Fruit fly (Drosophila melanogaster) whole organism, embryonic: ENCODE measurements around the gene Exn.

Experiments used
- Awh ChIP-seq: fragments of 200-800 bp; sonication (Bioruptor generic); IDR thresholded peaks from 2 replicates; pipeline ENCODE4, ENCODE4 v1.3.6; 2022; ENCODE audit warnings: missing biosample characterization, missing genetic modification characterization
- BtbVII ChIP-seq: fragments of 200-800 bp; sonication (Bioruptor generic); optimal IDR thresholded peaks from 3 replicates; lab custom pipeline; 2017; ENCODE audit warnings: missing biosample characterization, mild to moderate bottlenecking, missing genetic modification characterization
- Bteb2 ChIP-seq: fragments of 200-800 bp; sonication (Bioruptor generic); optimal IDR thresholded peaks from 2 replicates; lab custom pipeline; 2016; ENCODE audit warnings: missing biosample characterization, missing genetic modification characterization
- C15 ChIP-seq: fragments of 200-800 bp; sonication (Bioruptor generic); IDR thresholded peaks from 3 replicates; pipeline ENCODE4 v1.3.6; 2022; ENCODE audit warnings: missing biosample characterization, missing genetic modification characterization
- CG10321 ChIP-seq: fragments of 200-800 bp; sonication (Bioruptor generic); IDR thresholded peaks from 2 replicates; pipeline ENCODE4 v1.3.6; 2022; ENCODE audit warnings: missing biosample characterization, missing genetic modification characterization
- CG10366 ChIP-seq: fragments of 200-800 bp; sonication (Bioruptor generic); IDR thresholded peaks from 2 replicates; pipeline ENCODE4 v1.3.6; 2022; ENCODE audit warnings: missing biosample characterization, missing genetic modification characterization
- CG10431 ChIP-seq: fragments of 200-800 bp; sonication (Bioruptor generic); optimal IDR thresholded peaks from 3 replicates; lab custom pipeline; 2018; ENCODE audit warnings: missing biosample characterization, mild to moderate bottlenecking, missing genetic modification characterization
- CG11723 ChIP-seq: fragments of 200-800 bp; sonication (Bioruptor generic); optimal IDR thresholded peaks from 2 replicates; lab custom pipeline; 2017; ENCODE audit warnings: missing biosample characterization, mild to moderate bottlenecking, missing genetic modification characterization
- CG14014 ChIP-seq: fragments of 200-800 bp; sonication (Bioruptor generic); IDR thresholded peaks from 2 replicates; pipeline ENCODE4 v1.3.6; 2022; ENCODE audit warnings: missing biosample characterization, missing genetic modification characterization
- CG15269 ChIP-seq: fragments of 200-800 bp; sonication (Bioruptor generic); optimal IDR thresholded peaks from 2 replicates; lab custom pipeline; 2018; ENCODE audit warnings: missing biosample characterization, mild to moderate bottlenecking, missing genetic modification characterization, moderate library complexity
- CG16813 ChIP-seq: fragments of 200-800 bp; sonication (Bioruptor generic); IDR thresholded peaks from 3 replicates; pipeline ENCODE4 v1.3.6; 2022; ENCODE audit warnings: missing biosample characterization, missing genetic modification characterization; ENCODE audit not compliant: partially characterized antibody
- CG17361 ChIP-seq: fragments of 200-800 bp; sonication (Bioruptor generic); IDR thresholded peaks from 3 replicates; pipeline ENCODE4 v1.3.6; 2022; ENCODE audit warnings: missing biosample characterization, missing genetic modification characterization
- CG18262 ChIP-seq: fragments of 200-800 bp; optimal IDR thresholded peaks from 3 replicates; lab custom pipeline; 2019; ENCODE audit warnings: missing biosample characterization, mild to moderate bottlenecking, missing genetic modification characterization, moderate library complexity
- CG1832 ChIP-seq: fragments of 200-800 bp; sonication (Bioruptor generic); optimal IDR thresholded peaks from 2 replicates; lab custom pipeline; 2017; ENCODE audit warnings: missing biosample characterization, mild to moderate bottlenecking, missing genetic modification characterization, inconsistent platforms
- CG2199 ChIP-seq: fragments of 200-800 bp; sonication (Bioruptor generic); IDR thresholded peaks from 3 replicates; pipeline ENCODE4 v1.3.6; 2022; ENCODE audit warnings: missing biosample characterization, missing genetic modification characterization
- CG31224 ChIP-seq: fragments of 200-800 bp; sonication (Bioruptor generic); IDR thresholded peaks from 2 replicates; pipeline ENCODE4 v1.3.6; 2022; ENCODE audit warnings: missing biosample characterization, missing genetic modification characterization
- CG31388 ChIP-seq: fragments of 200-800 bp; sonication (Bioruptor generic); optimal IDR thresholded peaks from 2 replicates; lab custom pipeline; 2016; ENCODE audit warnings: missing biosample characterization, missing genetic modification characterization
- CG32532 ChIP-seq: fragments of 200-800 bp; sonication (Bioruptor generic); IDR thresholded peaks from 2 replicates; pipeline ENCODE4 v1.3.6; 2022; ENCODE audit warnings: missing biosample characterization, missing genetic modification characterization
- CG32767 ChIP-seq: fragments of 200-800 bp; sonication (Bioruptor generic); IDR thresholded peaks from 2 replicates; pipeline ENCODE4 v1.3.6; 2022; ENCODE audit warnings: missing biosample characterization, missing genetic modification characterization
- CG42726 ChIP-seq: fragments of 200-800 bp; sonication (Bioruptor generic); IDR thresholded peaks from 2 replicates; pipeline ENCODE4 v1.3.6; 2022; ENCODE audit warnings: missing biosample characterization, missing genetic modification characterization; ENCODE audit not compliant: partially characterized antibody
- CG4730 ChIP-seq: fragments of 200-800 bp; sonication (Bioruptor generic); IDR thresholded peaks from 2 replicates; pipeline ENCODE4 v1.3.6; 2022; ENCODE audit warnings: missing biosample characterization, missing genetic modification characterization
- CG7987 ChIP-seq: fragments of 200-800 bp; sonication (Bioruptor generic); optimal IDR thresholded peaks from 2 replicates; lab custom pipeline; 2018; ENCODE audit warnings: missing biosample characterization, mild to moderate bottlenecking, missing genetic modification characterization, moderate library complexity
- CG8290 ChIP-seq, 3 experiments: fragments of 200-800 bp; sonication (Bioruptor generic); optimal IDR thresholded peaks; 2 replicates each; lab custom pipeline; 2016 to 2019; ENCODE audit warnings: missing biosample characterization in 3 of 3, missing genetic modification characterization in 3 of 3, mild to moderate bottlenecking in 2 of 3, moderate library complexity in 1 of 3
- D ChIP-seq, 2 experiments: fragments of 200-800 bp in 1 of 2; fragments of >200 bp in 1 of 2; sonication (Bioruptor generic) in 1 of 2; optimal IDR thresholded peaks; 2 replicates in 1 of 2; 3 replicates in 1 of 2; lab custom pipeline; 2017; ENCODE audit warnings: mild to moderate bottlenecking in 1 of 2, missing biosample characterization in 1 of 2, missing genetic modification characterization in 1 of 2, missing genetic modification reagents in 1 of 2
- Dp ChIP-seq: fragments of 200-800 bp; sonication (Bioruptor generic); optimal IDR thresholded peaks from 2 replicates; lab custom pipeline; 2018; ENCODE audit warnings: missing biosample characterization, mild to moderate bottlenecking, missing genetic modification characterization, moderate library complexity
- E2f2 ChIP-seq: fragments of 200-800 bp; sonication (Bioruptor generic); IDR thresholded peaks from 2 replicates; pipeline ENCODE4 v1.3.6; 2022; ENCODE audit warnings: missing biosample characterization, missing genetic modification characterization
- Hr78 ChIP-seq, 2 experiments: fragments of 200-800 bp in 1 of 2; fragments of >200 bp in 1 of 2; sonication (Bioruptor generic) in 1 of 2; optimal IDR thresholded peaks; 2 replicates each; lab custom pipeline; 2017 to 2019; ENCODE audit warnings: missing biosample characterization in 2 of 2, missing genetic modification characterization in 2 of 2, mild to moderate bottlenecking in 1 of 2, moderate library complexity in 1 of 2
- Med ChIP-seq: fragments of 200-800 bp; sonication (Bioruptor generic); peaks from one replicate; lab custom pipeline; 2016; ENCODE audit warnings: missing biosample characterization, missing genetic modification characterization, mild to moderate bottlenecking, inconsistent platforms, moderate library complexity
- Neu2 ChIP-seq: fragments of 200-800 bp; sonication (Bioruptor generic); optimal IDR thresholded peaks from 3 replicates; lab custom pipeline; 2016; ENCODE audit warnings: missing biosample characterization, missing genetic modification characterization, borderline replicate concordance
- Sin3A ChIP-seq: fragments of >200 bp; optimal IDR thresholded peaks from 2 replicates; lab custom pipeline; 2018
- Six4 ChIP-seq: fragments of 200-800 bp; sonication (Bioruptor generic); optimal IDR thresholded peaks from 2 replicates; lab custom pipeline; 2016; ENCODE audit warnings: missing biosample characterization, missing genetic modification characterization
- Spps ChIP-seq: fragments of 200-800 bp; sonication (Bioruptor generic); optimal IDR thresholded peaks from 2 replicates; lab custom pipeline; 2018; ENCODE audit warnings: missing biosample characterization, mild to moderate bottlenecking, missing genetic modification characterization
- cg ChIP-seq: fragments of 200-800 bp; sonication (Bioruptor generic); optimal IDR thresholded peaks from 3 replicates; lab custom pipeline; 2019; ENCODE audit warnings: missing biosample characterization, mild to moderate bottlenecking, missing genetic modification characterization, moderate library complexity
- chinmo ChIP-seq: fragments of 200-800 bp; sonication (Bioruptor generic); IDR thresholded peaks from 4 replicates; pipeline ENCODE4 v1.3.6; 2022; ENCODE audit warnings: missing biosample characterization, missing genetic modification characterization; ENCODE audit not compliant: partially characterized antibody
- chm ChIP-seq: fragments of 200-800 bp; sonication (Bioruptor generic); IDR thresholded peaks from 2 replicates; pipeline ENCODE4 v1.3.6; 2022; ENCODE audit warnings: missing biosample characterization, missing genetic modification characterization
- cwo ChIP-seq: fragments of 200-800 bp; sonication (Bioruptor generic); optimal IDR thresholded peaks from 3 replicates; lab custom pipeline; 2017; ENCODE audit warnings: missing biosample characterization, missing genetic modification characterization, mild to moderate bottlenecking, moderate library complexity, missing genetic modification reagents
- ftz-f1 ChIP-seq: fragments of 200-800 bp; sonication (Bioruptor generic); optimal IDR thresholded peaks from 2 replicates; lab custom pipeline; 2016; ENCODE audit warnings: missing biosample characterization, missing genetic modification characterization
- gcm ChIP-seq: fragments of 200-800 bp; sonication (Bioruptor generic); optimal IDR thresholded peaks from 2 replicates; lab custom pipeline; 2019; ENCODE audit warnings: missing biosample characterization, mild to moderate bottlenecking, missing genetic modification characterization, moderate library complexity
- knrl ChIP-seq: fragments of 200-800 bp; sonication (Bioruptor generic); IDR thresholded peaks from 3 replicates; pipeline ENCODE4 v1.3.6; 2022; ENCODE audit warnings: missing biosample characterization, missing genetic modification characterization; ENCODE audit not compliant: partially characterized antibody
- mam ChIP-seq: fragments of 200-800 bp; sonication (Bioruptor generic); optimal IDR thresholded peaks from 3 replicates; lab custom pipeline; 2016; ENCODE audit warnings: missing biosample characterization, missing genetic modification characterization
- mirr ChIP-seq: fragments of 200-800 bp; sonication (Bioruptor generic); optimal IDR thresholded peaks from 3 replicates; lab custom pipeline; 2018; ENCODE audit warnings: missing biosample characterization, mild to moderate bottlenecking, missing genetic modification characterization
- nom ChIP-seq: fragments of 200-800 bp; sonication (Bioruptor generic); optimal IDR thresholded peaks from 2 replicates; lab custom pipeline; 2017; ENCODE audit warnings: missing biosample characterization, missing genetic modification characterization, mild to moderate bottlenecking, moderate library complexity, missing genetic modification reagents
- prd ChIP-seq, 3 experiments: fragments of >200 bp in 2 of 3; fragments of 200-800 bp in 1 of 3; sonication (Bioruptor generic) in 1 of 3; optimal IDR thresholded peaks in 2 of 3; IDR thresholded peaks in 1 of 3; 2 replicates in 2 of 3; 3 replicates in 1 of 3; pipeline versions ENCODE4 v1.3.6 to Lab custom; 2017 to 2022; ENCODE audit warnings: missing biosample characterization in 1 of 3, missing genetic modification characterization in 1 of 3
- sens ChIP-seq: fragments of 200-800 bp; sonication (Bioruptor generic); peaks from one replicate; lab custom pipeline; 2016; ENCODE audit warnings: missing biosample characterization, missing genetic modification characterization
- sim ChIP-seq: fragments of 200-800 bp; sonication (Bioruptor generic); IDR thresholded peaks from 2 replicates; pipeline ENCODE4 v1.3.6; 2022; ENCODE audit warnings: missing biosample characterization, missing genetic modification characterization
- sug ChIP-seq: fragments of 200-800 bp; optimal IDR thresholded peaks from 2 replicates; lab custom pipeline; 2019; ENCODE audit warnings: missing biosample characterization, mild to moderate bottlenecking, missing genetic modification characterization, moderate library complexity
- unc-4 ChIP-seq: fragments of 200-800 bp; sonication (Bioruptor generic); IDR thresholded peaks from 2 replicates; pipeline ENCODE4 v1.3.6; 2022; ENCODE audit warnings: missing biosample characterization, missing genetic modification characterization; ENCODE audit not compliant: partially characterized antibody
- wdn ChIP-seq: fragments of 200-800 bp; sonication (Bioruptor generic); IDR thresholded peaks from 2 replicates; pipeline ENCODE4 v1.3.6; 2022; ENCODE audit warnings: missing biosample characterization, missing genetic modification characterization
- yki ChIP-seq: fragments of >200 bp; optimal IDR thresholded peaks from 3 replicates; lab custom pipeline; 2018
- zfh2 ChIP-seq: fragments of 200-800 bp; sonication (Bioruptor generic); optimal IDR thresholded peaks from 2 replicates; lab custom pipeline; 2016; ENCODE audit warnings: missing biosample characterization, missing genetic modification characterization

The Exn gene

dm6 chr3L:17000289-17000688 is 30.5 kb downstream of the Exn start:
- TF ChIP-seq CG11723 (no peak), Neu2 (GFP tag; lab: Kevin White, UChicago) (no peak), D (optimal IDR thresholded peaks at IDR 0.05; lab: Kevin White, UChicago) (no peak), D (GFP tag; optimal IDR thresholded peaks at IDR 0.05; lab: Kevin White, UChicago) (no peak), sim (GFP tag; lab: Robert Waterston, UW) (no peak), Med (GFP tag; lab: Kevin White, UChicago) (peak; percentile 54), Six4 (GFP tag; lab: Kevin White, UChicago) (no peak), CG16813 (no peak), CG32767 (no peak), cg (GFP tag; lab: Kevin White, UChicago) (no peak), BtbVII (GFP tag; lab: Kevin White, UChicago) (no peak), CG10431 (no peak), CG10366 (no peak), Spps (no peak), CG42726 (GFP tag; lab: Robert Waterston, UW) (no peak), wdn (no peak), CG17361 (GFP tag; lab: Robert Waterston, UW) (no peak), chinmo (GFP tag; lab: Robert Waterston, UW) (0 out of 4 replicates have a peak, but pooled peaks have one; percentile 44), CG32532 (GFP tag; lab: Robert Waterston, UW) (peak; percentile 49; the same call in 1 of the 2 replicates), E2f2 (GFP tag; lab: Robert Waterston, UW) (no peak), ftz-f1 (GFP tag; lab: Kevin White, UChicago) (peak; percentile 0), CG4730 (GFP tag; lab: Robert Waterston, UW) (no peak), knrl (no peak), prd (optimal IDR thresholded peaks at IDR 0.05; lab: Kevin White, UChicago) (no peak), prd (GFP tag; IDR thresholded peaks at IDR 0.05; lab: Robert Waterston, UW) (no peak), CG2199 (GFP tag; lab: Robert Waterston, UW) (no peak), CG7987 (GFP tag; lab: Kevin White, UChicago) (no peak), CG15269 (tag; lab: Kevin White, UChicago) (no peak), gcm (GFP tag; lab: Kevin White, UChicago) (no peak), Sin3A (no peak), CG18262 (no peak), mirr (GFP tag; lab: Kevin White, UChicago) (peak; percentile 39), CG8290 (GFP tag; optimal IDR thresholded peaks at IDR 0.05; lab: Kevin White, UChicago) (no peak), CG8290 (tag; optimal IDR thresholded peaks at IDR 0.05; lab: Kevin White, UChicago) (no peak), CG31388 (GFP tag; lab: Kevin White, UChicago) (no peak), CG10321 (GFP tag; lab: Robert Waterston, UW) (no peak), sens (GFP tag; lab: Kevin White, UChicago) (peak; percentile 45), Awh (no peak), zfh2 (GFP tag; lab: Kevin White, UChicago) (no peak), mam (GFP tag; lab: Kevin White, UChicago) (no peak), sug (peak; percentile 79), unc-4 (GFP tag; lab: Robert Waterston, UW) (no peak), Hr78 (GFP tag; optimal IDR thresholded peaks at IDR 0.05; lab: Kevin White, UChicago) (peak in 1 of 2 experiments; percentile 64), chm (no peak), C15 (no peak), CG31224 (no peak), cwo (peak; percentile 92), CG1832 (GFP tag; lab: Kevin White, UChicago) (no peak), CG14014 (GFP tag; lab: Robert Waterston, UW) (no peak), yki (lab: Kevin White, UChicago) (no peak), Bteb2 (GFP tag; lab: Kevin White, UChicago) (no peak), nom (GFP tag; lab: Kevin White, UChicago) (peak; percentile 72), Dp (GFP tag; lab: Kevin White, UChicago) (no peak)
